Worm (Caenorhabditis elegans) whole organism, mixed stage, embryonic: Measurements from ENCODE around the gene Y69A2AR.16.

Source experiments
- M03D4.4 ChIP-seq: sonication (generic microtip); optimal IDR thresholded peaks from 2 replicates; lab custom pipeline; 2017; ENCODE audit warnings: mild to moderate bottlenecking, missing genetic modification characterization, missing compliant biosample characterization
- bed-3 ChIP-seq: fragments of 200-800 bp; sonication (Bioruptor generic); optimal IDR thresholded peaks from 3 replicates; lab custom pipeline; 2018; ENCODE audit warnings: mild to moderate bottlenecking, missing genetic modification characterization, moderate library complexity, missing compliant biosample characterization
- blmp-1 ChIP-seq: fragments of 150-350 bp; optimal IDR thresholded peaks from 2 replicates; lab custom pipeline; 2014; ENCODE audit warnings: missing biosample characterization, missing genetic modification characterization
- ceh-39 ChIP-seq: fragments of 150-350 bp; optimal IDR thresholded peaks from 2 replicates; lab custom pipeline; 2014; ENCODE audit warnings: missing biosample characterization, missing genetic modification characterization
- ceh-43 ChIP-seq: fragments of 200-800 bp; sonication (Bioruptor generic); optimal IDR thresholded peaks from 2 replicates; lab custom pipeline; 2018; ENCODE audit warnings: mild to moderate bottlenecking, missing genetic modification characterization, moderate library complexity, missing compliant biosample characterization
- ceh-83 ChIP-seq: fragments of 200-800 bp; sonication (Bioruptor generic); optimal IDR thresholded peaks from 2 replicates; lab custom pipeline; 2018; ENCODE audit warnings: mild to moderate bottlenecking, missing genetic modification characterization, missing compliant biosample characterization
- ces-1 ChIP-seq: fragments of 150-350 bp; optimal IDR thresholded peaks from 2 replicates; lab custom pipeline; 2014; ENCODE audit warnings: missing biosample characterization, missing genetic modification reagents, missing genetic modification characterization
- cnd-1 ChIP-seq: fragments of 200-800 bp; sonication (Bioruptor generic); optimal IDR thresholded peaks from 2 replicates; lab custom pipeline; 2018; ENCODE audit warnings: mild to moderate bottlenecking, missing genetic modification characterization, missing compliant biosample characterization
- drap-1 ChIP-seq: fragments of 200-800 bp; sonication (Bioruptor generic); optimal IDR thresholded peaks from 3 replicates; lab custom pipeline; 2018; ENCODE audit warnings: mild to moderate bottlenecking, missing genetic modification characterization, missing compliant biosample characterization
- elt-3 ChIP-seq: fragments of 150-350 bp; optimal IDR thresholded peaks from 2 replicates; lab custom pipeline; 2014; ENCODE audit warnings: missing biosample characterization, missing genetic modification characterization
- flh-1 ChIP-seq: fragments of 200-800 bp; sonication (Bioruptor generic); optimal IDR thresholded peaks from 2 replicates; lab custom pipeline; 2018; ENCODE audit warnings: mild to moderate bottlenecking, missing genetic modification characterization, moderate library complexity, missing compliant biosample characterization
- ham-2 ChIP-seq: fragments of 200-800 bp; sonication (Bioruptor generic); optimal IDR thresholded peaks from 2 replicates; lab custom pipeline; 2018; ENCODE audit warnings: mild to moderate bottlenecking, missing genetic modification characterization, missing compliant biosample characterization
- hlh-1 ChIP-seq: fragments of 150-350 bp; optimal IDR thresholded peaks from 2 replicates; lab custom pipeline; 2014; ENCODE audit warnings: missing biosample characterization, missing genetic modification reagents, missing genetic modification characterization
- lin-13 ChIP-seq: fragments of 150-350 bp; optimal IDR thresholded peaks from 2 replicates; lab custom pipeline; 2014; ENCODE audit warnings: missing biosample characterization, missing genetic modification characterization
- lin-32 ChIP-seq: fragments of 200-800 bp; sonication (Bioruptor generic); optimal IDR thresholded peaks from 2 replicates; lab custom pipeline; 2018; ENCODE audit warnings: mild to moderate bottlenecking, missing genetic modification characterization, missing compliant biosample characterization
- lsy-2 ChIP-seq: fragments of 150-350 bp; optimal IDR thresholded peaks from 2 replicates; lab custom pipeline; 2014; ENCODE audit warnings: missing biosample characterization, missing genetic modification characterization
- mab-5 ChIP-seq: fragments of 150-350 bp; optimal IDR thresholded peaks from 2 replicates; lab custom pipeline; 2014; ENCODE audit warnings: missing biosample characterization, missing genetic modification characterization
- mep-1 ChIP-seq: fragments of 150-350 bp; optimal IDR thresholded peaks from 2 replicates; lab custom pipeline; 2017; ENCODE audit warnings: missing biosample characterization, missing genetic modification reagents, missing genetic modification characterization, inconsistent platforms
- mls-2 ChIP-seq: sonication (generic microtip); optimal IDR thresholded peaks from 2 replicates; lab custom pipeline; 2016; ENCODE audit warnings: mild to moderate bottlenecking, missing genetic modification characterization, moderate library complexity, missing compliant biosample characterization
- nhr-12 ChIP-seq: fragments of 150-350 bp; optimal IDR thresholded peaks from 2 replicates; lab custom pipeline; 2014; ENCODE audit warnings: missing biosample characterization, missing genetic modification characterization
- nhr-2 ChIP-seq: fragments of 150-350 bp; optimal IDR thresholded peaks from 2 replicates; lab custom pipeline; 2014; ENCODE audit warnings: missing biosample characterization, missing genetic modification characterization
- nhr-237 ChIP-seq: fragments of 150-350 bp; optimal IDR thresholded peaks from 2 replicates; lab custom pipeline; 2014; ENCODE audit warnings: missing biosample characterization, missing genetic modification characterization
- nhr-28 ChIP-seq: fragments of 150-350 bp; optimal IDR thresholded peaks from 2 replicates; lab custom pipeline; 2014; ENCODE audit warnings: missing biosample characterization, missing genetic modification characterization
- nhr-76 ChIP-seq: sonication (generic microtip); optimal IDR thresholded peaks from 2 replicates; lab custom pipeline; 2017; ENCODE audit warnings: missing biosample characterization, missing genetic modification characterization
- pha-4 ChIP-seq: fragments of 150-350 bp; optimal IDR thresholded peaks from 2 replicates; lab custom pipeline; 2018; ENCODE audit warnings: missing biosample characterization, missing genetic modification reagents, missing genetic modification characterization
- sem-2 ChIP-seq: fragments of 200-800 bp; sonication (Bioruptor generic); optimal IDR thresholded peaks from 2 replicates; lab custom pipeline; 2018; ENCODE audit warnings: mild to moderate bottlenecking, missing genetic modification characterization, missing compliant biosample characterization
- snpc-4 ChIP-seq: fragments of 150-350 bp; optimal IDR thresholded peaks from 2 replicates; lab custom pipeline; 2014; ENCODE audit warnings: missing biosample characterization, missing genetic modification characterization
- sptf-1 ChIP-seq: sonication (generic microtip); optimal IDR thresholded peaks from 2 replicates; lab custom pipeline; 2017; ENCODE audit warnings: mild to moderate bottlenecking, missing genetic modification characterization, moderate library complexity, missing compliant biosample characterization
- tbx-8 ChIP-seq: fragments of 200-800 bp; sonication (Bioruptor generic); optimal IDR thresholded peaks from 2 replicates; lab custom pipeline; 2018; ENCODE audit warnings: mild to moderate bottlenecking, missing genetic modification characterization, moderate library complexity, missing compliant biosample characterization
- unc-120 ChIP-seq: sonication (generic microtip); optimal IDR thresholded peaks from 2 replicates; lab custom pipeline; 2017; ENCODE audit warnings: missing genetic modification characterization, missing compliant biosample characterization; ENCODE audit not compliant: poor library complexity, severe bottlenecking
- unc-39 ChIP-seq: fragments of 150-350 bp; optimal IDR thresholded peaks from 2 replicates; lab custom pipeline; 2014; ENCODE audit warnings: missing biosample characterization, missing genetic modification characterization
- unc-62 ChIP-seq: fragments of 150-350 bp; optimal IDR thresholded peaks from 2 replicates; lab custom pipeline; 2014; ENCODE audit warnings: missing biosample characterization, missing genetic modification reagents, missing genetic modification characterization
- zip-8 ChIP-seq: fragments of 150-350 bp; optimal IDR thresholded peaks from 2 replicates; lab custom pipeline; 2014; ENCODE audit warnings: missing biosample characterization, missing genetic modification characterization
- ztf-11 ChIP-seq: fragments of 150-350 bp; optimal IDR thresholded peaks from 2 replicates; lab custom pipeline; 2014; ENCODE audit warnings: missing biosample characterization, missing genetic modification characterization

Gene Y69A2AR.16

ce11 chrIV:2497615-2498183, at the start of gene Y69A2AR.16:
Y69A2AR.16 (plus strand) TSS chrIV:2497803.
- TF ChIP-seq lin-13 (tag; lab: Kevin White, UChicago) (no peak), flh-1 (GFP tag; lab: Kevin White, UChicago) (no peak)

ce11 chrIV:2451233-2451632, 46.4 kb upstream of the Y69A2AR.16 start, which contains the start of gene C45G7.13:
C45G7.13 (minus strand) TSS chrIV:2451333.
- TF ChIP-seq pha-4 = no peak
- no peak for TF ChIP-seq nhr-12
- TF ChIP-seq ceh-83 = no peak
- TF ChIP-seq snpc-4 (tag; lab: Kevin White, UChicago) = no peak
- no peak for TF ChIP-seq ceh-43
- no peak for TF ChIP-seq flh-1 (GFP tag; lab: Kevin White, UChicago)
- no peak for TF ChIP-seq ces-1 (GFP tag; lab: Kevin White, UChicago)
- TF ChIP-seq elt-3 = no peak
- TF ChIP-seq unc-62 (GFP tag; lab: Kevin White, UChicago) = no peak
- TF ChIP-seq nhr-76 = no peak
- no peak for TF ChIP-seq drap-1 (GFP tag; lab: Kevin White, UChicago)
- TF ChIP-seq ceh-39 (tag; lab: Kevin White, UChicago) = no peak
- no peak for TF ChIP-seq nhr-2
- no peak for TF ChIP-seq nhr-28 (tag; lab: Kevin White, UChicago)
- TF ChIP-seq, all 35 proteins: peak for 0

ce11 chrIV:2451655-2452054, 45.9 kb upstream of the Y69A2AR.16 start:
- no peak for TF ChIP-seq nhr-237 (tag; lab: Kevin White, UChicago)
- TF ChIP-seq sptf-1 (tag; lab: Kevin White, UChicago) = no peak
- TF ChIP-seq mep-1 = no peak
- no peak for TF ChIP-seq lin-13 (tag; lab: Kevin White, UChicago)
- no peak for TF ChIP-seq hlh-1 (tag; lab: Kevin White, UChicago)
- no peak for TF ChIP-seq ceh-83
- TF ChIP-seq sem-2 (GFP tag; lab: Kevin White, UChicago) = no peak
- TF ChIP-seq nhr-2 = no peak
- TF ChIP-seq lsy-2 (tag; lab: Kevin White, UChicago) = no peak
- TF ChIP-seq nhr-76 = no peak
- TF ChIP-seq drap-1 (GFP tag; lab: Kevin White, UChicago) = no peak
- TF ChIP-seq ceh-43 = no peak
- TF ChIP-seq snpc-4 (tag; lab: Kevin White, UChicago) = no peak
- no peak for TF ChIP-seq zip-8 (tag; lab: Kevin White, UChicago)
- no peak for TF ChIP-seq unc-120 (tag; lab: Kevin White, UChicago)
- TF ChIP-seq lin-32 (GFP tag; lab: Kevin White, UChicago) = no peak
- TF ChIP-seq nhr-28 (tag; lab: Kevin White, UChicago) = no peak
- TF ChIP-seq ham-2 (GFP tag; lab: Kevin White, UChicago) = no peak
- TF ChIP-seq mab-5 (tag; lab: Kevin White, UChicago) = no peak
- TF ChIP-seq unc-39 (tag; lab: Kevin White, UChicago) = no peak

- TF ChIP-seq cnd-1 (no peak), zip-8 (tag; lab: Kevin White, UChicago) (peak; percentile 92), ceh-39 (tag; lab: Kevin White, UChicago) (no peak)
Observed at ce11 chrIV:2455128-2455527, 42.5 kb upstream of the Y69A2AR.16 start.

ce11 chrIV:2461396-2461795, 36.2 kb upstream of the Y69A2AR.16 start:
- TF ChIP-seq M03D4.4 (tag; lab: Kevin White, UChicago) (no peak), zip-8 (tag; lab: Kevin White, UChicago) (peak; percentile 97)

ce11 chrIV:2463311-2463710, 34.3 kb upstream of the Y69A2AR.16 start, which contains the start of gene cdh-10:
cdh-10 (minus strand) TSS chrIV:2463369.
- TF ChIP-seq M03D4.4 (tag; lab: Kevin White, UChicago) (no peak), ceh-83 (no peak), unc-62 (GFP tag; lab: Kevin White, UChicago) (no peak), nhr-237 (tag; lab: Kevin White, UChicago) (no peak), mls-2 (tag; lab: Kevin White, UChicago) (no peak), sptf-1 (tag; lab: Kevin White, UChicago) (no peak), snpc-4 (tag; lab: Kevin White, UChicago) (no peak), flh-1 (GFP tag; lab: Kevin White, UChicago) (no peak), bed-3 (GFP tag; lab: Kevin White, UChicago) (no peak), nhr-28 (tag; lab: Kevin White, UChicago) (no peak), blmp-1 (no peak), tbx-8 (GFP tag; lab: Kevin White, UChicago) (no peak), lsy-2 (tag; lab: Kevin White, UChicago) (no peak), nhr-76 (no peak), ztf-11 (tag; lab: Kevin White, UChicago) (no peak), cnd-1 (no peak)
